Worm (Caenorhabditis elegans): Measurements from ENCODE around the gene zipt-2.3.

DNA sequence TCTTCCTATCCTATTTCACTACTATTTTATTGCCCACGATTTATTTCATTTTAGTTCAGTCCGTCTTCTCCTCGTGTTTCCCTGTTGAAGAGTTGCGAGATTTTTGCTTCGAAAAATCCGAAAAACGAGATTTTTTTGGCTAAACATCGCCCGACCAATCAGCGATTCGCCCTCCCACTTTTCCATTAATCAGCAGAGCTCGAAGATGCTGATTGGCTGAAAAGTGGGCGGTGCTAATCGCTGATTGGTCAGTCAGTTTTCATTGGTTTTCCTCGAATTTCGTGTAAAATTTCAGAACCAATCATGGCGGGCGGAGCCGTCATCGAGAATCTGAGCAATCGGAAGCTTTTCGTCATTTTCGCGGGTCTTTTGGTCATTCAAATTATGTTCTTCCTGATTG, 25.8 kb upstream of the zipt-2.3 start, which contains the start of gene mig-14:
- TF ChIP-seq flt-1 (GFP tag; IDR thresholded peaks at IDR 0.05), result no peak
- TF ChIP-seq klf-2 (GFP tag; conservative IDR thresholded peaks at IDR 0.05), result no peak

Data from whole organism, midembryonic.